Fruit fly (Drosophila melanogaster) whole organism, embryonic: ENCODE results near the gene org-1.

Experiments
- Atf3 ChIP-seq: fragments of 200-800 bp; sonication (Bioruptor generic); optimal IDR thresholded peaks from 3 replicates; lab custom pipeline; 2016; ENCODE audit warnings: missing biosample characterization, missing genetic modification characterization
- CG11247 ChIP-seq: fragments of 200-800 bp; sonication (Bioruptor generic); IDR thresholded peaks from 2 replicates; pipeline ENCODE4 v1.3.6; 2022; ENCODE audit warnings: missing biosample characterization, missing genetic modification characterization
- CG12104 ChIP-seq: fragments of 200-800 bp; sonication (Bioruptor generic); optimal IDR thresholded peaks from 3 replicates; lab custom pipeline; 2016; ENCODE audit warnings: missing biosample characterization, missing genetic modification characterization
- CG15269 ChIP-seq: fragments of 200-800 bp; sonication (Bioruptor generic); optimal IDR thresholded peaks from 2 replicates; lab custom pipeline; 2018; ENCODE audit warnings: missing biosample characterization, mild to moderate bottlenecking, missing genetic modification characterization, moderate library complexity
- CG15601 ChIP-seq: fragments of 200-800 bp; sonication (Bioruptor generic); optimal IDR thresholded peaks from 3 replicates; lab custom pipeline; 2019; ENCODE audit warnings: missing biosample characterization, mild to moderate bottlenecking, missing genetic modification characterization, moderate library complexity
- CG18011 ChIP-seq: fragments of 200-800 bp; sonication (Bioruptor generic); optimal IDR thresholded peaks from 2 replicates; lab custom pipeline; 2017; ENCODE audit warnings: missing biosample characterization, missing genetic modification characterization, mild to moderate bottlenecking, moderate library complexity, missing genotype
- CG18476 ChIP-seq: fragments of 200-800 bp; sonication (Bioruptor generic); optimal IDR thresholded peaks from 2 replicates; lab custom pipeline; 2016; ENCODE audit warnings: missing biosample characterization, mild to moderate bottlenecking, missing genetic modification characterization
- CG2120 ChIP-seq: fragments of 200-800 bp; sonication (Bioruptor generic); optimal IDR thresholded peaks from 3 replicates; lab custom pipeline; 2016; ENCODE audit warnings: missing biosample characterization, missing genetic modification characterization
- CG3407 ChIP-seq: fragments of 200-800 bp; sonication (Bioruptor generic); optimal IDR thresholded peaks from 2 replicates; lab custom pipeline; 2018; ENCODE audit warnings: missing biosample characterization, mild to moderate bottlenecking, missing genetic modification characterization
- CG4424 ChIP-seq: fragments of 200-800 bp; sonication (Bioruptor generic); optimal IDR thresholded peaks from 3 replicates; lab custom pipeline; 2016; ENCODE audit warnings: missing biosample characterization, missing genetic modification characterization
- CG5953 ChIP-seq: fragments of 200-800 bp; sonication (Bioruptor generic); IDR thresholded peaks from 2 replicates; pipeline ENCODE4 v1.3.6; 2022; ENCODE audit warnings: missing biosample characterization, missing genetic modification characterization
- CG7839 ChIP-seq: fragments of 200-800 bp; sonication (Bioruptor generic); optimal IDR thresholded peaks from 3 replicates; lab custom pipeline; 2018; ENCODE audit warnings: missing biosample characterization, mild to moderate bottlenecking, missing genetic modification characterization, moderate library complexity
- CG8281 ChIP-seq: fragments of 200-800 bp; sonication (Bioruptor generic); optimal IDR thresholded peaks from 2 replicates; lab custom pipeline; 2018; ENCODE audit warnings: missing biosample characterization, mild to moderate bottlenecking, missing genetic modification characterization, moderate library complexity
- CG8290 ChIP-seq, 3 experiments: fragments of 200-800 bp; sonication (Bioruptor generic); optimal IDR thresholded peaks; 2 replicates each; lab custom pipeline; 2016 to 2019; ENCODE audit warnings: missing biosample characterization in 3 of 3, missing genetic modification characterization in 3 of 3, mild to moderate bottlenecking in 2 of 3, moderate library complexity in 1 of 3
- CG8944 ChIP-seq: fragments of 200-800 bp; sonication (Bioruptor generic); optimal IDR thresholded peaks from 3 replicates; lab custom pipeline; 2016; ENCODE audit warnings: missing biosample characterization, missing genetic modification characterization
- CkIIα-i1 ChIP-seq: fragments of 200-800 bp; sonication (Bioruptor generic); IDR thresholded peaks from 2 replicates; pipeline ENCODE4 v1.3.6; 2022; ENCODE audit warnings: missing biosample characterization, missing genetic modification characterization
- ERR ChIP-seq: fragments of 200-800 bp; sonication (Bioruptor generic); optimal IDR thresholded peaks from 2 replicates; lab custom pipeline; 2016; ENCODE audit warnings: missing biosample characterization, missing genetic modification characterization
- Fer1 ChIP-seq: fragments of 200-800 bp; sonication (Bioruptor generic); optimal IDR thresholded peaks from 2 replicates; lab custom pipeline; 2017; ENCODE audit warnings: missing biosample characterization, mild to moderate bottlenecking, missing genetic modification characterization
- HLH4C ChIP-seq: fragments of 200-800 bp; sonication (Bioruptor generic); IDR thresholded peaks from 3 replicates; pipeline ENCODE4 v1.3.6; 2022; ENCODE audit warnings: missing biosample characterization, missing genetic modification characterization; ENCODE audit not compliant: partially characterized antibody
- HmgZ ChIP-seq: fragments of 200-800 bp; sonication (Bioruptor generic); optimal IDR thresholded peaks from 2 replicates; lab custom pipeline; 2018; ENCODE audit warnings: missing biosample characterization, mild to moderate bottlenecking, missing genetic modification characterization
- Hr39 ChIP-seq: fragments of >200 bp; optimal IDR thresholded peaks from 2 replicates; lab custom pipeline; 2017
- Optix ChIP-seq: fragments of 200-800 bp; sonication (Bioruptor generic); IDR thresholded peaks from 3 replicates; pipeline ENCODE4 v1.3.6; 2022; ENCODE audit warnings: missing biosample characterization, missing genetic modification characterization
- Stat92E ChIP-seq, 3 experiments: fragments of >200 bp in 2 of 3; fragments of 200-800 bp in 1 of 3; sonication (Bioruptor generic) in 1 of 3; optimal IDR thresholded peaks; 2 replicates each; lab custom pipeline; 2017 to 2019; ENCODE audit warnings: missing biosample characterization in 3 of 3, missing genetic modification characterization in 3 of 3, mild to moderate bottlenecking in 1 of 3, moderate library complexity in 1 of 3
- Usf ChIP-seq: fragments of 200-800 bp; sonication (Bioruptor generic); optimal IDR thresholded peaks from 2 replicates; lab custom pipeline; 2017; ENCODE audit warnings: missing genotype, missing biosample characterization, missing genetic modification characterization
- bbx ChIP-seq: fragments of 200-800 bp; sonication (Bioruptor generic); IDR thresholded peaks from 2 replicates; pipeline ENCODE4 v1.3.6; 2022; ENCODE audit warnings: missing biosample characterization, missing genetic modification characterization; ENCODE audit not compliant: partially characterized antibody
- br ChIP-seq: fragments of >200 bp; optimal IDR thresholded peaks from 2 replicates; lab custom pipeline; 2017
- cad ChIP-seq: fragments of >200 bp; optimal IDR thresholded peaks from 2 replicates; lab custom pipeline; 2017; ENCODE audit warnings: missing biosample characterization, missing genetic modification characterization
- cg ChIP-seq: fragments of 200-800 bp; sonication (Bioruptor generic); optimal IDR thresholded peaks from 3 replicates; lab custom pipeline; 2019; ENCODE audit warnings: missing biosample characterization, mild to moderate bottlenecking, missing genetic modification characterization, moderate library complexity
- chm ChIP-seq: fragments of 200-800 bp; sonication (Bioruptor generic); IDR thresholded peaks from 2 replicates; pipeline ENCODE4 v1.3.6; 2022; ENCODE audit warnings: missing biosample characterization, missing genetic modification characterization
- chn ChIP-seq: fragments of 200-800 bp; sonication (Bioruptor generic); optimal IDR thresholded peaks from 2 replicates; lab custom pipeline; 2016; ENCODE audit warnings: missing biosample characterization, missing genetic modification characterization
- fd64A ChIP-seq: fragments of 200-800 bp; sonication (Bioruptor generic); optimal IDR thresholded peaks from 3 replicates; lab custom pipeline; 2018; ENCODE audit warnings: missing biosample characterization, mild to moderate bottlenecking, missing genetic modification characterization
- grn ChIP-seq: fragments of 200-800 bp; sonication (Bioruptor generic); optimal IDR thresholded peaks from 3 replicates; lab custom pipeline; 2017; ENCODE audit warnings: missing biosample characterization, missing genetic modification characterization
- gt ChIP-seq: fragments of 200-800 bp; sonication (Bioruptor generic); IDR thresholded peaks from 2 replicates; pipeline ENCODE4 v1.3.6; 2022; ENCODE audit warnings: missing biosample characterization, missing genetic modification characterization
- her ChIP-seq: fragments of 200-800 bp; sonication (Bioruptor generic); optimal IDR thresholded peaks from 2 replicates; lab custom pipeline; 2016; ENCODE audit warnings: missing biosample characterization, missing genetic modification characterization
- ken ChIP-seq: fragments of 200-800 bp; sonication (Bioruptor generic); IDR thresholded peaks from 3 replicates; pipeline ENCODE4 v1.3.6; 2022; ENCODE audit warnings: missing biosample characterization, missing genetic modification characterization
- mirr ChIP-seq: fragments of 200-800 bp; sonication (Bioruptor generic); optimal IDR thresholded peaks from 3 replicates; lab custom pipeline; 2018; ENCODE audit warnings: missing biosample characterization, mild to moderate bottlenecking, missing genetic modification characterization
- nau ChIP-seq: fragments of 200-800 bp; sonication (Bioruptor generic); optimal IDR thresholded peaks from 3 replicates; lab custom pipeline; 2017; ENCODE audit warnings: missing biosample characterization, mild to moderate bottlenecking, missing genetic modification characterization, missing genetic modification reagents
- nerfin-1 ChIP-seq: fragments of 200-800 bp; sonication (Bioruptor generic); optimal IDR thresholded peaks from 3 replicates; lab custom pipeline; 2019; ENCODE audit warnings: missing biosample characterization, mild to moderate bottlenecking, missing genetic modification characterization, moderate library complexity
- oc ChIP-seq: fragments of 200-800 bp; sonication (Bioruptor generic); optimal IDR thresholded peaks from 2 replicates; lab custom pipeline; 2018; ENCODE audit warnings: missing biosample characterization, mild to moderate bottlenecking, missing genetic modification characterization, moderate library complexity
- pho ChIP-seq: fragments of 200-800 bp; sonication (Bioruptor generic); optimal IDR thresholded peaks from 2 replicates; lab custom pipeline; 2016; ENCODE audit warnings: missing biosample characterization, missing genetic modification characterization
- pum ChIP-seq: fragments of 200-800 bp; sonication (Bioruptor generic); optimal IDR thresholded peaks from 2 replicates; lab custom pipeline; 2016; ENCODE audit warnings: missing biosample characterization, missing genetic modification characterization
- scrt ChIP-seq: fragments of 200-800 bp; sonication (Bioruptor generic); optimal IDR thresholded peaks from 2 replicates; lab custom pipeline; 2018; ENCODE audit warnings: missing biosample characterization, mild to moderate bottlenecking, missing genetic modification characterization, moderate library complexity
- sd ChIP-seq: fragments of 200-800 bp; sonication (Bioruptor generic); optimal IDR thresholded peaks from 3 replicates; lab custom pipeline; 2018; ENCODE audit warnings: missing biosample characterization, mild to moderate bottlenecking, missing genetic modification characterization, moderate library complexity
- sens ChIP-seq: fragments of 200-800 bp; sonication (Bioruptor generic); peaks from one replicate; lab custom pipeline; 2016; ENCODE audit warnings: missing biosample characterization, missing genetic modification characterization
- seq ChIP-seq: fragments of 200-800 bp; sonication (Bioruptor generic); IDR thresholded peaks from 2 replicates; pipeline ENCODE4 v1.3.6; 2022; ENCODE audit warnings: missing biosample characterization, missing genetic modification characterization
- slou ChIP-seq: fragments of 200-800 bp; sonication (Bioruptor generic); optimal IDR thresholded peaks from 3 replicates; lab custom pipeline; 2016; ENCODE audit warnings: missing biosample characterization, missing genetic modification characterization
- sna ChIP-seq: fragments of 200-800 bp; sonication (Bioruptor generic); IDR thresholded peaks from 2 replicates; pipeline ENCODE4 v1.3.6; 2022; ENCODE audit warnings: missing biosample characterization, missing genetic modification characterization; ENCODE audit not compliant: partially characterized antibody

org-1 gene

dm6 chrX:8412197-8413160 is 42.4 kb downstream of the org-1 start (continued):
- peak in 1 of 3 experiments; percentile 2 for TF ChIP-seq Stat92E (GFP tag; optimal IDR thresholded peaks at IDR 0.05; lab: Kevin White, UChicago)
- TF ChIP-seq CG7839 (tag; lab: Kevin White, UChicago): no peak
- TF ChIP-seq Usf (GFP tag; lab: Kevin White, UChicago): no peak
- TF ChIP-seq CG18476 (GFP tag; lab: Kevin White, UChicago): no peak
- no peak for TF ChIP-seq Optix (GFP tag; lab: Robert Waterston, UW)
- TF ChIP-seq HmgZ (tag; lab: Kevin White, UChicago): peak; percentile 11
- no peak for TF ChIP-seq pum (GFP tag; lab: Kevin White, UChicago)

dm6 chrX:8411532-8411960 is 43.3 kb downstream of the org-1 start, which contains the start of gene lawc:
lawc (minus strand) TSS chrX:8411658.
- TF ChIP-seq sens (GFP tag; lab: Kevin White, UChicago) (peak; percentile 53), CG8281 (no peak), CG2120 (GFP tag; lab: Kevin White, UChicago) (peak; percentile 5), CG5953 (GFP tag; lab: Robert Waterston, UW) (no peak), CG18011 (no peak), CG8290 (GFP tag; optimal IDR thresholded peaks at IDR 0.05; lab: Kevin White, UChicago) (no peak), CG8290 (tag; optimal IDR thresholded peaks at IDR 0.05; lab: Kevin White, UChicago) (peak in 1 of 2 experiments; percentile 85), CG11247 (no peak), cg (GFP tag; lab: Kevin White, UChicago) (peak; percentile 52), pho (GFP tag; lab: Kevin White, UChicago) (peak; percentile 34), CG12104 (GFP tag; lab: Kevin White, UChicago) (no peak), chn (GFP tag; lab: Kevin White, UChicago) (no peak), nau (peak; percentile 47), her (GFP tag; lab: Kevin White, UChicago) (peak; percentile 20), br (lab: Kevin White, UChicago) (no peak), oc (tag; lab: Kevin White, UChicago) (peak; percentile 23), slou (no peak), seq (GFP tag; lab: Robert Waterston, UW) (peak; percentile 50; the same call in 1 of the 2 replicates), CG8944 (no peak), mirr (GFP tag; lab: Kevin White, UChicago) (peak; percentile 86), sna (no peak), CG3407 (GFP tag; lab: Kevin White, UChicago) (no peak), scrt (GFP tag; lab: Kevin White, UChicago) (peak; percentile 65), HLH4C (GFP tag; lab: Robert Waterston, UW) (peak; percentile 13; the same call in 1 of the 3 replicates), gt (GFP tag; lab: Robert Waterston, UW) (no peak), CG15601 (tag; lab: Kevin White, UChicago) (no peak), Atf3 (GFP tag; lab: Kevin White, UChicago) (no peak), HmgZ (tag; lab: Kevin White, UChicago) (peak; percentile 57), sd (no peak), grn (peak; percentile 26), CG15269 (tag; lab: Kevin White, UChicago) (peak; percentile 12), ERR (no peak), Fer1 (peak; percentile 80), ken (no peak), CG4424 (no peak), chm (GFP tag; lab: Robert Waterston, UW) (peak; percentile 94), Hr39 (no peak), CkIIα-i1 (no peak), fd64A (GFP tag; lab: Kevin White, UChicago) (peak; percentile 35), bbx (GFP tag; lab: Robert Waterston, UW) (peak; percentile 40; the same call in 1 of the 2 replicates), nerfin-1 (tag; lab: Kevin White, UChicago) (peak; percentile 50), cad (no peak)
